Fruit fly (Drosophila melanogaster): ENCODE results near the gene CG12541.

CG12541 gene

DNA sequence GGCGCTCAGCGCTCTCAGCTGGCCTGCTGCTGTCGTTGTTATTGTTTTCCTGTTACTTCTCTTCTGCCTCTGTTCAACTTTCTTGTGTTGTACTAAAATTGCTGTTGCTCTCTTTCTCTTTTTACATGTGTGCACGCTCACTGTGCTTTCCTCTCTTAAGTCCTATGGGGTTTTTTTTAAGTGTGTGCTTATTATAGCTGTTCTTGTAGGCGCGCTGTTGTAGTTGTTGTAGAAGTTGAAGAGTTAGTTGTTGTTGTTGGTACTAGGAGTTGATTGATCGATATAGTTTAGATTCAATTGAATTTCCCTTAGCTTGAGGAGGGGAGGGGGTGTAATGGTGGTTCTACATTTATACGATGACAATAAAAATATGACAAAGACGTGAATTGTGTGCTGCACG, 26.1 kb upstream of the CG12541 start:
- TF ChIP-seq CG15710 (tag; optimal IDR thresholded peaks at IDR 0.05) = no peak
- no peak for TF ChIP-seq CG12605 (GFP tag; IDR thresholded peaks at IDR 0.05)
- no peak for TF ChIP-seq CG8301 (tag; optimal IDR thresholded peaks at IDR 0.05)
- no peak for TF ChIP-seq Pif1A (GFP tag; optimal IDR thresholded peaks at IDR 0.05)
- TF ChIP-seq fd96Ca (GFP tag; IDR thresholded peaks at IDR 0.05) = no peak
- TF ChIP-seq CG34367 (tag; optimal IDR thresholded peaks at IDR 0.05) = no peak
- TF ChIP-seq CG9948 (tag; optimal IDR thresholded peaks at IDR 0.05) = no peak
- no peak for TF ChIP-seq CG4496 (GFP tag; IDR thresholded peaks at IDR 0.05)

DNA sequence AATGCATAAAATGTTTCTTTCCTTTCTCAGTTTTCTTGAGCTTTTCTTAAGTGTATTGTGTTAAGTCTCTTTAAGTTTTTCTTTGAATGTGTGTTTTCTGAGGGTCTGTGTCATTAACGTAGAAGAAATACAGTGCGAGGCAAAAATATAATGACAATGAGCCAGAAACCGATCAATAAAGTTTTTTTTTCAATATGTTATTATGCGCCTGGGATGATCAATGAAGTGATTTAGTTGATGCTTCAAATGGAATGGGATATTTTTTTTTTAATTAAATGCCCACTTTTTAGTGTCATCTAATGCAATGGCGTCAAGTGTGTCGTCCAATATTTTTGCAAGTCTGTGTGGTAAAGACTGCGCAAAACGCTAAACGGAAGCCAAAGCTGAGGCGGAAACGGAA, 20.7 kb upstream of the CG12541 start:
- TF ChIP-seq CG32121 (GFP tag; IDR thresholded peaks at IDR 0.05) = peak; percentile 50; the same call in 1 of the 2 replicates
- no peak for TF ChIP-seq fd96Ca (GFP tag; IDR thresholded peaks at IDR 0.05)
- TF ChIP-seq CG34367 (tag; optimal IDR thresholded peaks at IDR 0.05) = no peak
- TF ChIP-seq CG4496 (GFP tag; IDR thresholded peaks at IDR 0.05) = no peak
- peak; percentile 39 for TF ChIP-seq CG17806 (tag; optimal IDR thresholded peaks at IDR 0.05)
- peak; percentile 4 for TF ChIP-seq CG8301 (tag; optimal IDR thresholded peaks at IDR 0.05)
- TF ChIP-seq Pif1A (GFP tag; optimal IDR thresholded peaks at IDR 0.05) = peak; percentile 48
- TF ChIP-seq D1 (tag; optimal IDR thresholded peaks at IDR 0.05) = no peak
- TF ChIP-seq Snoo (tag; optimal IDR thresholded peaks at IDR 0.05) = no peak
- TF ChIP-seq CG8159 (tag; optimal IDR thresholded peaks at IDR 0.05) = no peak
- no peak for TF ChIP-seq CG10348 (GFP tag; IDR thresholded peaks at IDR 0.05)
- no peak for TF ChIP-seq CG9948 (tag; optimal IDR thresholded peaks at IDR 0.05)
- TF ChIP-seq gl (tag; optimal IDR thresholded peaks at IDR 0.05) = no peak
- TF ChIP-seq rn (GFP tag; IDR thresholded peaks at IDR 0.05) = no peak
- no peak for TF ChIP-seq CG14655 (GFP tag; optimal IDR thresholded peaks at IDR 0.05)
- no peak for TF ChIP-seq CG12605 (GFP tag; IDR thresholded peaks at IDR 0.05)
- TF ChIP-seq CG13204 (GFP tag; optimal IDR thresholded peaks at IDR 0.05) = no peak
- TF ChIP-seq Ets98B (GFP tag; IDR thresholded peaks at IDR 0.05) = no peak
- no peak for TF ChIP-seq CG15710 (tag; optimal IDR thresholded peaks at IDR 0.05)

DNA sequence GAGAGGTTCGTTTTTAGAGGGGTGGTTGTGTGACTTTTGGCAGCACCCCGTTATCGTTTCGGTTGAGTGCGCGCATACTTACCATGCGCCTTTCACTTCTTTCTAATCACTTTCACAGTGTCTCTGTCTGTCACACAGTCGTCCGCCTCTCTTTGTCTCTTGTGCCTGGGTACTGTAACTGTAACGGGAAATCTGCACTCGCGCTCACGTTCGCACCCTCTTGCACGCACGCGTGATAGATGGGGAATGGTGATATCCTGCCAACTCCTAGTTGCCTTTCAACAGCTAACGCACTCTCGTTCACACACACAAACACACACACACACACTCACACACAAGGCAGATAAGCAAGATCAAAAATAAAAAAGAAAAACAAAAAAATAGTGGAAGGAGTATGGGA, 16.6 kb upstream of the CG12541 start:
- TF ChIP-seq CG8159 (tag; optimal IDR thresholded peaks at IDR 0.05) = no peak
- no peak for TF ChIP-seq CG34367 (tag; optimal IDR thresholded peaks at IDR 0.05)
- TF ChIP-seq CG12605 (GFP tag; IDR thresholded peaks at IDR 0.05) = no peak
- TF ChIP-seq CG13204 (GFP tag; optimal IDR thresholded peaks at IDR 0.05) = no peak
- TF ChIP-seq CG4496 (GFP tag; IDR thresholded peaks at IDR 0.05) = no peak
- no peak for TF ChIP-seq CG15710 (tag; optimal IDR thresholded peaks at IDR 0.05)
- TF ChIP-seq CG8301 (tag; optimal IDR thresholded peaks at IDR 0.05) = no peak
- no peak for TF ChIP-seq CG14655 (GFP tag; optimal IDR thresholded peaks at IDR 0.05)
- no peak for TF ChIP-seq CG17806 (tag; optimal IDR thresholded peaks at IDR 0.05)
- TF ChIP-seq rn (GFP tag; IDR thresholded peaks at IDR 0.05) = no peak
- no peak for TF ChIP-seq Ets98B (GFP tag; IDR thresholded peaks at IDR 0.05)
- no peak for TF ChIP-seq fd96Ca (GFP tag; IDR thresholded peaks at IDR 0.05)

DNA sequence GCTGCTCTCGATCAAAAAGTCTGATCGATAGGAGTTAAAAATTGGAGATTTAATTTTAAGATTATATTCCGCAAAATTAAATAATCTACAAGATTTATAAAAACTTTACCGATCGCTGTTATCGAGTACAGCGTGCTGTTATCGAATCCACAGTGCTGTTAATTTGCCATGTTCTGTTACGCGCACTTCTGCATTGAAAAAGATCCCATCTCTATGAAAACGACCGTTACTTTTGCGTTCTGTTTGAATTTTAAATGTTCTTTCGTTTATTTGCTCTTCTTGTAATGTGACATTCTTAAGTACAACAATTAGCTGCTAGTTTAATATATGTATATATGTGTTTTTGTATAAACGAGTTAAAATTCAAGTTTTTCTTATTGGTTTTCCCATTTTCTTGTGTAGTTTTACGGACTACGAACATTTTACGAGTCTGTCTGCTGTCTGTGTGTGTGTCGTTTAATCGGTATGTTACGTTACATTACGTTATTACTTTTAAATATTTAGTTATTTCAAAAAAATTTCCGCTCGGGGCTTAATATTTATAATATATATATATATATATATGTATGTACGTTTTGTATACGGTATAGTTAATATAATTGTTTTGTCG, 8.6 kb upstream of the CG12541 start:
- no peak for TF ChIP-seq Pif1B (GFP tag; optimal IDR thresholded peaks at IDR 0.05)

DNA sequence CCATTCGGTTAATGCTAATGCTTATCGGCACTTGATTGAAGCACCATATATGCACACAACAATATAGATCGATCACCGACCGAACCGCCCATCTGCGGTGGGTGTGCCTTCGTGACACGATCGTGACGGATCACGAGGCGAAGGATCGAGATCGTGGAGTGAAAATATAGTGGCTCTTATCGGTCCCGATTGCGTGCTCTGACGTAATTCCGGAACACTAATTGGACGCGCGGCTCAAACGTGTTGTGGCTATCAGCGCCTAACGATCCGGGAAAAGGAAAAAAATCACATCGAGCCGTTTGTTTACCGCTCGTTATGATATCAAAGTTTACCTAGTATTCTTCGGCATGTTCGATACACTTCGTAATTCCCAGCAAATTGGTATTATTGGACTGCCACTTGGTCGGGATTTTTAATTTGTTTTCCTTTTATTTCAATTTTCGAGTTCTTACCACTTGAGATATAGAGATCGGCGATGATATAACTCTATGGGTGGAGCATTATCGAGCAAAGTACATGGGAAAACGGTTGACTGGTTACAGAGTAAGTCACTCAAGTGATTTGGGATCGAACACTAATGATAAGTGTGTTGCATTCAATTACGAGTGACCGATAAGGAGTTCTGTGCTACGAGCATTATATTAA, 7.5 kb upstream of the CG12541 start:
- TF ChIP-seq CG8301 (tag; optimal IDR thresholded peaks at IDR 0.05) (no peak), CG17806 (tag; optimal IDR thresholded peaks at IDR 0.05) (no peak), CG4496 (GFP tag; IDR thresholded peaks at IDR 0.05) (no peak), Pif1B (GFP tag; optimal IDR thresholded peaks at IDR 0.05) (no peak), CG10348 (GFP tag; IDR thresholded peaks at IDR 0.05) (no peak), EcR (GFP tag; optimal IDR thresholded peaks at IDR 0.05) (no peak), CG13204 (GFP tag; optimal IDR thresholded peaks at IDR 0.05) (no peak), CG8159 (tag; optimal IDR thresholded peaks at IDR 0.05) (no peak), Pif1A (GFP tag; optimal IDR thresholded peaks at IDR 0.05) (no peak), Ets98B (GFP tag; IDR thresholded peaks at IDR 0.05) (no peak), CG15710 (tag; optimal IDR thresholded peaks at IDR 0.05) (no peak), Snoo (tag; optimal IDR thresholded peaks at IDR 0.05) (no peak), fd96Ca (GFP tag; IDR thresholded peaks at IDR 0.05) (no peak), CG34367 (tag; optimal IDR thresholded peaks at IDR 0.05) (no peak)

DNA sequence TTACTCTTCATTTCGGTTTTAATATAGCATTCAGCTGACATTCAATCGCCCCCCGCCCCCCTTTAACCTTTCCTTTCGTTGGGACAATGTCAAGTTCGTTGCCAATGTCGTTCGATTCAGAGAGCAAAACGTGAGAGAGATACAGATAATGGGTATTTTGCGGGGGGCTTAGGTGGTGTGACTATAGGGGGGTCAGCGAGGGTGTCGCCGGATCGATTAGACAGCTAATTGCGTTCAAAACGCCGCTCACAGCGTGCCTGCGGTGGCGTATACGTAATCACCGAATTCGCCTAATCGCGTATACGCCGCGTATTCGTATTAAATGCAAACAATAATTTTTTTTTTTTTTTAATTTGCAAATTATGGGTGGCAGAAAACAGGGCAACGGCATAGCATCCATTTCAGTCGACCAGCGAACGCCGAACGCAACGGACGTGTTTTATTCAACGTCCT, 3.2 kb upstream of the CG12541 start, which contains the start of gene CG4607:
Gene CG4607, plus strand, starts transcription at position 403 of the 453 bp plus-strand sequence.
- no peak for TF ChIP-seq CG17806 (tag; optimal IDR thresholded peaks at IDR 0.05)
- no peak for TF ChIP-seq D1 (tag; optimal IDR thresholded peaks at IDR 0.05)
- no peak for TF ChIP-seq CG32121 (GFP tag; IDR thresholded peaks at IDR 0.05)
- TF ChIP-seq Pif1B (GFP tag; optimal IDR thresholded peaks at IDR 0.05) = no peak
- TF ChIP-seq Snoo (tag; optimal IDR thresholded peaks at IDR 0.05) = no peak
- TF ChIP-seq CG15710 (tag; optimal IDR thresholded peaks at IDR 0.05) = no peak
- TF ChIP-seq CG10348 (GFP tag; IDR thresholded peaks at IDR 0.05) = no peak
- TF ChIP-seq CG9948 (tag; optimal IDR thresholded peaks at IDR 0.05) = no peak
- TF ChIP-seq fd96Ca (GFP tag; IDR thresholded peaks at IDR 0.05) = no peak
- TF ChIP-seq Ets98B (GFP tag; IDR thresholded peaks at IDR 0.05) = no peak
- TF ChIP-seq CG12605 (GFP tag; IDR thresholded peaks at IDR 0.05) = no peak
- no peak for TF ChIP-seq CG4496 (GFP tag; IDR thresholded peaks at IDR 0.05)
- TF ChIP-seq CG34367 (tag; optimal IDR thresholded peaks at IDR 0.05) = no peak
- no peak for TF ChIP-seq CG8159 (tag; optimal IDR thresholded peaks at IDR 0.05)
- no peak for TF ChIP-seq Pif1A (GFP tag; optimal IDR thresholded peaks at IDR 0.05)
- no peak for TF ChIP-seq rn (GFP tag; IDR thresholded peaks at IDR 0.05)
- no peak for TF ChIP-seq EcR (GFP tag; optimal IDR thresholded peaks at IDR 0.05)
- TF ChIP-seq CG13204 (GFP tag; optimal IDR thresholded peaks at IDR 0.05) = no peak
- TF ChIP-seq CG8301 (tag; optimal IDR thresholded peaks at IDR 0.05) = no peak
